Fruit fly (Drosophila melanogaster) whole organism, pupa: ENCODE measurements around the gene CG7246.

ENCODE experiments used
- CG12605 ChIP-seq: fragments of 200-800 bp; sonication (Bioruptor generic); IDR thresholded peaks from 2 replicates; pipeline ENCODE4 v1.3.6; 2022; ENCODE audit warnings: missing biosample characterization, missing genetic modification characterization
- CG13204 ChIP-seq: fragments of 200-800 bp; sonication (Bioruptor generic); optimal IDR thresholded peaks from 2 replicates; lab custom pipeline; 2018; ENCODE audit warnings: missing biosample characterization, mild to moderate bottlenecking, missing genetic modification characterization, moderate library complexity
- CG15710 ChIP-seq: fragments of 200-800 bp; sonication (Bioruptor generic); optimal IDR thresholded peaks from 2 replicates; lab custom pipeline; 2018; ENCODE audit warnings: missing biosample characterization, mild to moderate bottlenecking, missing genetic modification characterization, moderate library complexity
- CG17806 ChIP-seq: fragments of 200-800 bp; sonication (Bioruptor generic); optimal IDR thresholded peaks from 2 replicates; lab custom pipeline; 2018; ENCODE audit warnings: missing biosample characterization, mild to moderate bottlenecking, missing genetic modification characterization, moderate library complexity
- CG4496 ChIP-seq: fragments of 200-800 bp; sonication (Bioruptor generic); IDR thresholded peaks from 3 replicates; pipeline ENCODE4 v1.3.6; 2022; ENCODE audit warnings: missing biosample characterization, missing genetic modification characterization
- CG9948 ChIP-seq: fragments of 200-800 bp; sonication (Bioruptor generic); optimal IDR thresholded peaks from 2 replicates; lab custom pipeline; 2018; ENCODE audit warnings: missing biosample characterization, mild to moderate bottlenecking, missing genetic modification characterization, moderate library complexity
- Snoo ChIP-seq: fragments of 200-800 bp; sonication (Bioruptor generic); optimal IDR thresholded peaks from 3 replicates; lab custom pipeline; 2017; ENCODE audit warnings: missing biosample characterization, mild to moderate bottlenecking, missing genetic modification characterization, inconsistent platforms
- gl ChIP-seq: fragments of 200-800 bp; sonication (Bioruptor generic); optimal IDR thresholded peaks from 2 replicates; lab custom pipeline; 2018; ENCODE audit warnings: missing biosample characterization, mild to moderate bottlenecking, missing genetic modification characterization

DNA sequence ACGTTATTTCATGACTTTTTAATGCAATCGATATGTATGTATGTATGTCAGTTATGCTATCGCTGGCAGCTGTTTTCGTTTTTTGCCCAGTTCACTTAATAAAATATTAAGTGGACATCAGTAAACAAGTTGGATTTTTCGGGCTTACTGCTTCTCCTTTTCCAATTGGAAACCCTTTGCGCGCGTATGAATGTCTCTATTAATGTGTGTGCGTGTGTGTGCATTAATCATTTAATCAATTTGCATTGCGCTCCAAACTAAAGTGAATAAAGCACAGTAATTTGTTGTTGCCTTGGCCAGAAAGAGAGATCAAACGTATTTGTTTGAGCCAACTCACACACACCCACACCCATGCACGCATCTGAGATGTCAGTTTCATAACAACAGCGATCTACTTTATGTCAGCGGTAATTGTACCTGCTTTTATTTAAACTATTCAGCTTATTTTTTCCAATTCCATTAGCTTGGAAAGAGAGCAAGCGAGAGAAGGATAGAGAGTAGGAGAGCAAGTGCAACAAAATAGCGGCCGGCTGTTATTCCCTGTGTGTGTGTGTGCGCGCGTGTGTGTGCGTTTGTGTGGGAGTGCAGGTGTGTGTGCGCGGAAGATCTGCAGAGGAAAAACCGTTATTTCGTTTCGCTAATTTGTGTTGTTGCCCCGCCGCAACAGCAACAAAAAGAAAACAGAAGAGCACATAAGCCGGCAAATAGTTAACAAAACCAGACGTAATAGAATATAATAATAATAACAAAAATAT lies 29.5 kb upstream of the CG7246 start:
- no peak for TF ChIP-seq Snoo (tag; lab: Kevin White, UChicago)
- no peak for TF ChIP-seq CG9948 (tag; lab: Kevin White, UChicago)
- no peak for TF ChIP-seq CG12605 (GFP tag; lab: Robert Waterston, UW)
- TF ChIP-seq CG17806 (tag; lab: Kevin White, UChicago): no peak
- TF ChIP-seq CG13204: no peak
- no peak for TF ChIP-seq gl (tag; lab: Kevin White, UChicago)
- TF ChIP-seq CG15710: no peak
- TF ChIP-seq CG4496 (GFP tag; lab: Robert Waterston, UW): no peak
